Worm (Caenorhabditis elegans) whole organism, L1 larva: ENCODE measurements around the gene F59B10.5.

Source experiments
- C04F5.9 ChIP-seq: sonication (generic microtip); optimal IDR thresholded peaks from 2 replicates; lab custom pipeline; 2016; ENCODE audit warnings: missing genetic modification characterization, missing compliant biosample characterization
- C34B4.2 ChIP-seq: sonication (generic microtip); optimal IDR thresholded peaks from 2 replicates; lab custom pipeline; 2017; ENCODE audit warnings: mild to moderate bottlenecking, missing genetic modification characterization, missing compliant biosample characterization
- F16B12.6 ChIP-seq: fragments of 150-350 bp; optimal IDR thresholded peaks from 2 replicates; lab custom pipeline; 2014; ENCODE audit warnings: missing biosample characterization, missing genetic modification characterization
- Y116A8C.19 ChIP-seq: sonication (generic microtip); optimal IDR thresholded peaks from 2 replicates; lab custom pipeline; 2016; ENCODE audit warnings: missing compliant biosample characterization, missing genetic modification characterization, borderline replicate concordance
- aha-1 ChIP-seq: fragments of 150-350 bp; optimal IDR thresholded peaks from 2 replicates; lab custom pipeline; 2014; ENCODE audit warnings: missing biosample characterization, missing genetic modification characterization
- ama-1 ChIP-seq: fragments of 150-350 bp; optimal IDR thresholded peaks from 2 replicates; lab custom pipeline; 2014
- blmp-1 ChIP-seq: fragments of 150-350 bp; optimal IDR thresholded peaks from 2 replicates; lab custom pipeline; 2014; ENCODE audit warnings: missing biosample characterization, missing genetic modification characterization
- ceh-8 ChIP-seq: fragments of 200-800 bp; sonication (Bioruptor generic); optimal IDR thresholded peaks from 2 replicates; lab custom pipeline; 2018; ENCODE audit warnings: mild to moderate bottlenecking, missing genetic modification characterization, moderate library complexity, missing compliant biosample characterization
- ceh-82 ChIP-seq, 3 experiments: fragments of 150-350 bp in 1 of 3; sonication (generic microtip) in 2 of 3; optimal IDR thresholded peaks; 2 replicates each; lab custom pipeline; 2014 to 2017; ENCODE audit warnings: missing biosample characterization in 3 of 3, missing genetic modification characterization in 3 of 3
- ceh-88 ChIP-seq: fragments of 200-800 bp; sonication (Bioruptor generic); IDR thresholded peaks from 2 replicates; pipeline ENCODE4 v1.3.6; 2022; ENCODE audit warnings: missing genetic modification characterization, missing compliant biosample characterization
- efl-1 ChIP-seq, 4 experiments: fragments of 150-350 bp; optimal IDR thresholded peaks in 3 of 4; peaks in 1 of 4; 1 replicate in 1 of 4; 2 replicates in 3 of 4; lab custom pipeline; 2014; ENCODE audit warnings: missing biosample characterization in 2 of 4, missing genetic modification characterization in 2 of 4, missing genetic modification reagents in 2 of 4
- efl-3 ChIP-seq: fragments of 200-800 bp; sonication (Bioruptor generic); optimal IDR thresholded peaks from 2 replicates; lab custom pipeline; 2018; ENCODE audit warnings: mild to moderate bottlenecking, missing genetic modification characterization, missing compliant biosample characterization
- egl-27 ChIP-seq, 2 experiments: fragments of 150-350 bp in 1 of 2; sonication (generic microtip); optimal IDR thresholded peaks; 3 replicates each; lab custom pipeline; 2017 to 2018; ENCODE audit warnings: missing biosample characterization in 2 of 2, missing genetic modification characterization in 2 of 2, missing genetic modification reagents in 2 of 2
- elt-2 ChIP-seq: sonication (generic microtip); optimal IDR thresholded peaks from 2 replicates; lab custom pipeline; 2016; ENCODE audit warnings: missing genetic modification characterization, mild to moderate bottlenecking, inconsistent platforms, missing compliant biosample characterization, missing genetic modification reagents
- elt-3 ChIP-seq, 6 experiments: fragments of 150-350 bp in 1 of 6; sonication (generic microtip); optimal IDR thresholded peaks; 2 replicates each; lab custom pipeline; 2017 to 2018; ENCODE audit warnings: missing biosample characterization in 6 of 6, missing genetic modification characterization in 6 of 6, inconsistent platforms in 1 of 6
- fkh-10 ChIP-seq: sonication (generic microtip); optimal IDR thresholded peaks from 2 replicates; lab custom pipeline; 2017; ENCODE audit warnings: missing biosample characterization, missing genetic modification reagents, missing genetic modification characterization
- fkh-8 ChIP-seq: sonication (generic microtip); optimal IDR thresholded peaks from 2 replicates; lab custom pipeline; 2016; ENCODE audit warnings: mild to moderate bottlenecking, missing genetic modification characterization, missing compliant biosample characterization
- grh-1 ChIP-seq: fragments of 200-800 bp; sonication (Bioruptor generic); IDR thresholded peaks from 2 replicates; pipeline ENCODE4 v1.3.6; 2022; ENCODE audit warnings: missing genetic modification reagents, missing genetic modification characterization, missing compliant biosample characterization
- hlh-4 ChIP-seq: sonication (generic microtip); optimal IDR thresholded peaks from 2 replicates; lab custom pipeline; 2016; ENCODE audit warnings: mild to moderate bottlenecking, missing genetic modification characterization, missing compliant biosample characterization
- jun-1 ChIP-seq: fragments of 150-350 bp; optimal IDR thresholded peaks from 2 replicates; lab custom pipeline; 2014; ENCODE audit warnings: missing biosample characterization, missing genetic modification reagents, missing genetic modification characterization
- lin-13 ChIP-seq: fragments of 150-350 bp; optimal IDR thresholded peaks from 2 replicates; lab custom pipeline; 2014; ENCODE audit warnings: missing biosample characterization, missing genetic modification reagents, missing genetic modification characterization
- lin-14 ChIP-seq: fragments of 200-800 bp; sonication (Bioruptor generic); optimal IDR thresholded peaks from 2 replicates; lab custom pipeline; 2018; ENCODE audit warnings: mild to moderate bottlenecking, missing genetic modification characterization, moderate library complexity, missing compliant biosample characterization
- lin-15B ChIP-seq: fragments of 150-350 bp; sonication (generic microtip); optimal IDR thresholded peaks from 3 replicates; lab custom pipeline; 2014; ENCODE audit warnings: missing biosample characterization, missing genetic modification characterization
- lin-39 ChIP-seq: fragments of 150-350 bp; optimal IDR thresholded peaks from 2 replicates; lab custom pipeline; 2014; ENCODE audit warnings: missing biosample characterization, missing genetic modification reagents, missing genetic modification characterization
- lir-3 ChIP-seq: sonication (generic microtip); optimal IDR thresholded peaks from 2 replicates; lab custom pipeline; 2016; ENCODE audit warnings: mild to moderate bottlenecking, missing genetic modification characterization, moderate library complexity, missing compliant biosample characterization; ENCODE audit not compliant: poor library complexity
- lsy-2 ChIP-seq, 2 experiments: fragments of 150-350 bp; optimal IDR thresholded peaks; 2 replicates each; lab custom pipeline; 2014; ENCODE audit warnings: missing biosample characterization in 2 of 2, missing genetic modification characterization in 2 of 2
- mab-9 ChIP-seq: fragments of 200-800 bp; sonication (Bioruptor generic); IDR thresholded peaks from 2 replicates; pipeline ENCODE4 v1.3.6; 2022; ENCODE audit warnings: missing genetic modification reagents, missing genetic modification characterization, missing compliant biosample characterization
- nhr-11 ChIP-seq: fragments of 150-350 bp; optimal IDR thresholded peaks from 2 replicates; lab custom pipeline; 2014; ENCODE audit warnings: missing biosample characterization, missing genetic modification characterization
- nhr-12 ChIP-seq: sonication (generic microtip); optimal IDR thresholded peaks from 2 replicates; lab custom pipeline; 2017; ENCODE audit warnings: missing biosample characterization, missing genetic modification characterization
- nhr-19 ChIP-seq: fragments of 200-800 bp; sonication (Bioruptor generic); conservative IDR thresholded peaks from 2 replicates; pipeline ENCODE4 v1.3.6; 2022; ENCODE audit warnings: missing genetic modification characterization, missing compliant biosample characterization
- nhr-237 ChIP-seq: fragments of 150-350 bp; optimal IDR thresholded peaks from 2 replicates; lab custom pipeline; 2014; ENCODE audit warnings: missing biosample characterization, missing genetic modification characterization
- nhr-76 ChIP-seq: sonication (generic microtip); optimal IDR thresholded peaks from 2 replicates; lab custom pipeline; 2017; ENCODE audit warnings: missing biosample characterization, missing genetic modification characterization
- nhr-77 ChIP-seq: fragments of 150-350 bp; optimal IDR thresholded peaks from 2 replicates; lab custom pipeline; 2014; ENCODE audit warnings: missing biosample characterization, missing genetic modification characterization
- nhr-84 ChIP-seq: sonication (generic microtip); optimal IDR thresholded peaks from 2 replicates; lab custom pipeline; 2017; ENCODE audit warnings: missing biosample characterization, missing genetic modification characterization
- nhr-85 ChIP-seq: sonication (generic microtip); peaks from one replicate; lab custom pipeline; 2016; ENCODE audit warnings: missing genetic modification characterization, inconsistent platforms, missing compliant biosample characterization
- nhr-90 ChIP-seq: sonication (generic microtip); optimal IDR thresholded peaks from 2 replicates; lab custom pipeline; 2016; ENCODE audit warnings: mild to moderate bottlenecking, missing genetic modification characterization, missing compliant biosample characterization; ENCODE audit not compliant: poor library complexity
- pag-3 ChIP-seq: sonication (generic microtip); optimal IDR thresholded peaks from 2 replicates; lab custom pipeline; 2017; ENCODE audit warnings: missing genetic modification characterization, mild to moderate bottlenecking, missing compliant biosample characterization, antibody characterized with exemption, borderline replicate concordance; ENCODE audit not compliant: insufficient read depth
- pax-3 ChIP-seq: fragments of 200-800 bp; sonication (Bioruptor generic); optimal IDR thresholded peaks from 2 replicates; lab custom pipeline; 2018; ENCODE audit warnings: mild to moderate bottlenecking, missing genetic modification characterization, moderate library complexity, missing compliant biosample characterization
- pqm-1 ChIP-seq: sonication (generic microtip); optimal IDR thresholded peaks from 3 replicates; lab custom pipeline; 2017; ENCODE audit warnings: missing biosample characterization, missing genetic modification characterization
- rnt-1 ChIP-seq: sonication (generic microtip); optimal IDR thresholded peaks from 2 replicates; lab custom pipeline; 2016; ENCODE audit warnings: mild to moderate bottlenecking, missing genetic modification characterization, moderate library complexity, missing compliant biosample characterization
- snu-23 ChIP-seq: sonication (generic microtip); optimal IDR thresholded peaks from 2 replicates; lab custom pipeline; 2016; ENCODE audit warnings: missing genetic modification characterization, missing compliant biosample characterization
- sptf-1 ChIP-seq: fragments of 150-350 bp; optimal IDR thresholded peaks from 2 replicates; lab custom pipeline; 2014; ENCODE audit warnings: missing biosample characterization, missing genetic modification characterization
- tbx-2 ChIP-seq: sonication (generic microtip); optimal IDR thresholded peaks from 2 replicates; lab custom pipeline; 2016; ENCODE audit warnings: missing genetic modification characterization, missing compliant biosample characterization
- tlp-1 ChIP-seq: fragments of 150-350 bp; optimal IDR thresholded peaks from 2 replicates; lab custom pipeline; 2014; ENCODE audit warnings: missing biosample characterization, missing genetic modification characterization
- vab-15 ChIP-seq: sonication (generic microtip); optimal IDR thresholded peaks from 2 replicates; lab custom pipeline; 2017; ENCODE audit warnings: missing genotype, mild to moderate bottlenecking, missing genetic modification characterization, missing compliant biosample characterization
- zip-4 ChIP-seq: fragments of 200-800 bp; sonication (Bioruptor generic); optimal IDR thresholded peaks from 2 replicates; lab custom pipeline; 2018; ENCODE audit warnings: mild to moderate bottlenecking, missing genetic modification characterization, moderate library complexity, missing compliant biosample characterization
- ztf-11 ChIP-seq, 2 experiments: sonication (generic microtip); optimal IDR thresholded peaks; 2 replicates each; lab custom pipeline; 2016 to 2017; ENCODE audit warnings: missing genetic modification characterization in 2 of 2, missing biosample characterization in 1 of 2, missing compliant biosample characterization in 1 of 2
- ztf-4 ChIP-seq: fragments of 150-350 bp; optimal IDR thresholded peaks from 2 replicates; lab custom pipeline; 2014; ENCODE audit warnings: missing biosample characterization, missing genetic modification characterization

The F59B10.5 gene

ce11 chrII:10563368-10563767, 39.9 kb upstream of the F59B10.5 start, which contains the start of gene cdc-48.1 (continued):
- TF ChIP-seq ceh-88 (GFP tag; lab: Robert Waterston, UW) (peak; percentile 99), lin-13 (GFP tag; lab: Kevin White, UChicago) (peak; percentile 100), ceh-82 (tag; optimal IDR thresholded peaks at IDR 0.05; lab: Kevin White, UChicago) (peak; percentile 100), F16B12.6 (tag; lab: Kevin White, UChicago) (peak; percentile 81), sptf-1 (tag; lab: Kevin White, UChicago) (no peak), nhr-76 (tag; lab: Kevin White, UChicago) (peak; percentile 88), rnt-1 (tag; lab: Kevin White, UChicago) (peak; percentile 100), elt-3 (tag; optimal IDR thresholded peaks at IDR 0.05; lab: Kevin White, UChicago) (peak; percentile 99 to 100 (median 100)), nhr-19 (GFP tag; lab: Robert Waterston, UW) (peak; percentile 100), C04F5.9 (tag; lab: Kevin White, UChicago) (peak; percentile 98)

ce11 chrII:10559671-10560184, 36.2 kb upstream of the F59B10.5 start:
- TF ChIP-seq mab-9 (GFP tag; lab: Robert Waterston, UW) (no peak), nhr-90 (no peak), nhr-237 (tag; lab: Kevin White, UChicago) (no peak), pax-3 (tag; lab: Kevin White, UChicago) (peak; percentile 35), nhr-84 (tag; lab: Kevin White, UChicago) (no peak), fkh-10 (GFP tag; lab: Kevin White, UChicago) (no peak), ceh-82 (tag; optimal IDR thresholded peaks at IDR 0.05; lab: Kevin White, UChicago) (no peak), jun-1 (tag; lab: Kevin White, UChicago) (no peak), nhr-11 (no peak), vab-15 (no peak), nhr-19 (GFP tag; lab: Robert Waterston, UW) (no peak), elt-3 (tag; optimal IDR thresholded peaks at IDR 0.05; lab: Kevin White, UChicago) (no peak), F16B12.6 (tag; lab: Kevin White, UChicago) (no peak), lir-3 (tag; lab: Kevin White, UChicago) (peak; percentile 27), ama-1 (lab: Kevin White, UChicago) (peak; percentile 3), pag-3 (tag; lab: Kevin White, UChicago) (no peak), hlh-4 (tag; lab: Kevin White, UChicago) (no peak), lin-14 (no peak), lin-13 (GFP tag; lab: Kevin White, UChicago) (no peak), aha-1 (tag; lab: Kevin White, UChicago) (no peak), egl-27 (tag; optimal IDR thresholded peaks at IDR 0.05; lab: Kevin White, UChicago) (no peak), tbx-2 (tag; lab: Kevin White, UChicago) (no peak), tlp-1 (tag; lab: Kevin White, UChicago) (no peak), ztf-11 (tag; optimal IDR thresholded peaks at IDR 0.05; lab: Kevin White, UChicago) (no peak), efl-1 (optimal IDR thresholded peaks at IDR 0.05; lab: Kevin White, UChicago) (no peak), efl-1 (GFP tag; optimal IDR thresholded peaks at IDR 0.05 in 1 of 2; lab: Kevin White, UChicago) (peak in 1 of 2 experiments; percentile 83), blmp-1 (tag; lab: Kevin White, UChicago) (no peak), ceh-8 (no peak), snu-23 (GFP tag; lab: Kevin White, UChicago) (no peak), elt-2 (tag; lab: Kevin White, UChicago) (peak; percentile 66), nhr-76 (tag; lab: Kevin White, UChicago) (no peak), C04F5.9 (tag; lab: Kevin White, UChicago) (no peak), lin-39 (no peak), grh-1 (GFP tag; lab: Robert Waterston, UW) (no peak), ztf-4 (no peak), nhr-12 (tag; lab: Kevin White, UChicago) (no peak), nhr-85 (tag; lab: Kevin White, UChicago) (peak; percentile 65), pqm-1 (tag; lab: Kevin White, UChicago) (no peak), nhr-77 (tag; lab: Kevin White, UChicago) (no peak), sptf-1 (tag; lab: Kevin White, UChicago) (no peak), Y116A8C.19 (tag; lab: Kevin White, UChicago) (no peak), lin-15B (no peak), zip-4 (GFP tag; lab: Kevin White, UChicago) (no peak), efl-3 (GFP tag; lab: Kevin White, UChicago) (no peak), fkh-8 (tag; lab: Kevin White, UChicago) (no peak), lsy-2 (tag; optimal IDR thresholded peaks at IDR 0.05; lab: Kevin White, UChicago) (no peak), C34B4.2 (no peak)
